Worm (Caenorhabditis elegans) whole organism, L3 larva: ENCODE measurements around the gene vha-18.

Experiments used
- R02D3.7 ChIP-seq: fragments of 150-350 bp; optimal IDR thresholded peaks from 2 replicates; lab custom pipeline; 2014; ENCODE audit warnings: missing biosample characterization, missing genetic modification characterization
- ZK546.5 ChIP-seq: sonication (generic microtip); optimal IDR thresholded peaks from 2 replicates; lab custom pipeline; 2017; ENCODE audit warnings: missing biosample characterization, missing genetic modification characterization
- aly-2 ChIP-seq: fragments of 150-350 bp; optimal IDR thresholded peaks from 2 replicates; lab custom pipeline; 2014; ENCODE audit warnings: missing biosample characterization, missing genetic modification characterization
- ceh-16 ChIP-seq: sonication (generic microtip); optimal IDR thresholded peaks from 2 replicates; lab custom pipeline; 2017; ENCODE audit warnings: missing biosample characterization, missing genetic modification characterization
- ceh-28 ChIP-seq: fragments of 150-350 bp; optimal IDR thresholded peaks from 2 replicates; lab custom pipeline; 2014; ENCODE audit warnings: missing biosample characterization, missing genetic modification reagents, missing genetic modification characterization
- ceh-82 ChIP-seq: fragments of 150-350 bp; optimal IDR thresholded peaks from 2 replicates; lab custom pipeline; 2014; ENCODE audit warnings: missing biosample characterization, missing genetic modification characterization
- daf-12 ChIP-seq: fragments of 150-350 bp; optimal IDR thresholded peaks from 2 replicates; lab custom pipeline; 2014; ENCODE audit warnings: missing biosample characterization, missing genetic modification reagents, missing genetic modification characterization
- egl-27 ChIP-seq: sonication (generic microtip); optimal IDR thresholded peaks from 4 replicates; lab custom pipeline; 2017; ENCODE audit warnings: missing biosample characterization, missing genetic modification reagents, missing genetic modification characterization
- egl-5 ChIP-seq: fragments of 150-350 bp; optimal IDR thresholded peaks from 2 replicates; lab custom pipeline; 2017; ENCODE audit warnings: missing biosample characterization, missing genetic modification reagents, missing genetic modification characterization, inconsistent platforms
- elt-1 ChIP-seq: fragments of 150-350 bp; optimal IDR thresholded peaks from 2 replicates; lab custom pipeline; 2014; ENCODE audit warnings: missing biosample characterization, missing genetic modification characterization
- elt-2 ChIP-seq: sonication (generic microtip); optimal IDR thresholded peaks from 2 replicates; lab custom pipeline; 2016; ENCODE audit warnings: missing genetic modification reagents, mild to moderate bottlenecking, missing genetic modification characterization, missing compliant biosample characterization
- elt-3 ChIP-seq, 3 experiments: fragments of 150-350 bp in 1 of 3; sonication (generic microtip) in 2 of 3; optimal IDR thresholded peaks; 2 replicates in 2 of 3; 4 replicates in 1 of 3; lab custom pipeline; 2014 to 2017; ENCODE audit warnings: missing biosample characterization in 3 of 3, missing genetic modification characterization in 3 of 3
- fkh-2 ChIP-seq: fragments of 150-350 bp; optimal IDR thresholded peaks from 2 replicates; lab custom pipeline; 2014; ENCODE audit warnings: missing biosample characterization, missing genetic modification reagents, missing genetic modification characterization
- fos-1 ChIP-seq: fragments of 150-350 bp; optimal IDR thresholded peaks from 2 replicates; lab custom pipeline; 2014; ENCODE audit warnings: missing biosample characterization, missing genetic modification characterization
- hmg-11 ChIP-seq: sonication (generic microtip); optimal IDR thresholded peaks from 2 replicates; lab custom pipeline; 2016; ENCODE audit warnings: missing genetic modification characterization, missing compliant biosample characterization
- jun-1 ChIP-seq: fragments of 150-350 bp; optimal IDR thresholded peaks from 2 replicates; lab custom pipeline; 2014; ENCODE audit warnings: missing biosample characterization, missing genetic modification reagents, missing genetic modification characterization
- lin-15B ChIP-seq: fragments of 150-350 bp; optimal IDR thresholded peaks from 2 replicates; lab custom pipeline; 2014; ENCODE audit warnings: missing biosample characterization, missing genetic modification characterization
- lin-39 ChIP-seq: fragments of 150-350 bp; optimal IDR thresholded peaks from 2 replicates; lab custom pipeline; 2018; ENCODE audit warnings: missing biosample characterization, missing genetic modification reagents, missing genetic modification characterization
- lsy-12 ChIP-seq: sonication (generic microtip); optimal IDR thresholded peaks from 2 replicates; lab custom pipeline; 2016; ENCODE audit warnings: mild to moderate bottlenecking, missing genetic modification characterization, missing compliant biosample characterization
- mml-1 ChIP-seq: fragments of 150-350 bp; sonication (generic microtip); optimal IDR thresholded peaks from 3 replicates; lab custom pipeline; 2014; ENCODE audit warnings: missing biosample characterization, missing genetic modification characterization
- nfya-1 ChIP-seq: sonication (generic microtip); optimal IDR thresholded peaks from 2 replicates; lab custom pipeline; 2017; ENCODE audit warnings: missing genetic modification characterization, mild to moderate bottlenecking, missing compliant biosample characterization, antibody characterized with exemption, moderate library complexity; ENCODE audit not compliant: insufficient read depth
- nhr-12 ChIP-seq: fragments of 150-350 bp; optimal IDR thresholded peaks from 2 replicates; lab custom pipeline; 2014; ENCODE audit warnings: missing biosample characterization, missing genetic modification characterization
- nhr-23 ChIP-seq: fragments of 150-350 bp; optimal IDR thresholded peaks from 2 replicates; lab custom pipeline; 2014; ENCODE audit warnings: missing biosample characterization, missing genetic modification reagents, missing genetic modification characterization
- nhr-237 ChIP-seq: fragments of 150-350 bp; optimal IDR thresholded peaks from 2 replicates; lab custom pipeline; 2014; ENCODE audit warnings: missing biosample characterization, missing genetic modification characterization
- nhr-25 ChIP-seq: sonication (generic microtip); optimal IDR thresholded peaks from 2 replicates; lab custom pipeline; 2017; ENCODE audit warnings: missing biosample characterization, missing genetic modification characterization
- nhr-28 ChIP-seq: fragments of 150-350 bp; optimal IDR thresholded peaks from 2 replicates; lab custom pipeline; 2014; ENCODE audit warnings: missing biosample characterization, missing genetic modification characterization
- nhr-43 ChIP-seq: sonication (generic microtip); optimal IDR thresholded peaks from 2 replicates; lab custom pipeline; 2016; ENCODE audit warnings: mild to moderate bottlenecking, missing genetic modification characterization, missing compliant biosample characterization; ENCODE audit not compliant: poor library complexity, severe bottlenecking
- nhr-67 ChIP-seq: fragments of 150-350 bp; optimal IDR thresholded peaks from 2 replicates; lab custom pipeline; 2014; ENCODE audit warnings: missing biosample characterization, missing genetic modification characterization
- nhr-76 ChIP-seq: fragments of 150-350 bp; sonication (generic microtip); optimal IDR thresholded peaks from 5 replicates; lab custom pipeline; 2014; ENCODE audit warnings: missing biosample characterization, missing genetic modification characterization
- nhr-77 ChIP-seq: fragments of 150-350 bp; optimal IDR thresholded peaks from 2 replicates; lab custom pipeline; 2014; ENCODE audit warnings: missing biosample characterization, missing genetic modification characterization
- pha-4 ChIP-seq: fragments of 150-350 bp; optimal IDR thresholded peaks from 2 replicates; lab custom pipeline; 2014; ENCODE audit warnings: missing biosample characterization, missing genetic modification reagents, missing genetic modification characterization
- pqm-1 ChIP-seq: fragments of 150-350 bp; optimal IDR thresholded peaks from 2 replicates; lab custom pipeline; 2017; ENCODE audit warnings: missing biosample characterization, missing genetic modification characterization, inconsistent platforms
- skn-1 ChIP-seq: fragments of 150-350 bp; optimal IDR thresholded peaks from 2 replicates; lab custom pipeline; 2014; ENCODE audit warnings: missing biosample characterization, missing genetic modification characterization
- snpc-4 ChIP-seq: fragments of 150-350 bp; optimal IDR thresholded peaks from 2 replicates; lab custom pipeline; 2014; ENCODE audit warnings: missing biosample characterization, missing genetic modification characterization
- tbx-2 ChIP-seq: sonication (generic microtip); optimal IDR thresholded peaks from 2 replicates; lab custom pipeline; 2016; ENCODE audit warnings: mild to moderate bottlenecking, missing genetic modification characterization, missing compliant biosample characterization
- unc-39 ChIP-seq: sonication (generic microtip); optimal IDR thresholded peaks from 4 replicates; lab custom pipeline; 2017; ENCODE audit warnings: missing biosample characterization, missing genetic modification characterization
- unc-62 ChIP-seq: fragments of 150-350 bp; sonication (generic microtip); optimal IDR thresholded peaks from 4 replicates; lab custom pipeline; 2014; ENCODE audit warnings: missing biosample characterization, missing genetic modification reagents, missing genetic modification characterization
- zag-1 ChIP-seq: fragments of 150-350 bp; optimal IDR thresholded peaks from 2 replicates; lab custom pipeline; 2014; ENCODE audit warnings: missing biosample characterization, missing genetic modification characterization
- ztf-11 ChIP-seq: fragments of 150-350 bp; optimal IDR thresholded peaks from 2 replicates; lab custom pipeline; 2014; ENCODE audit warnings: missing biosample characterization, missing genetic modification characterization
- ztf-4 ChIP-seq: fragments of 150-350 bp; optimal IDR thresholded peaks from 2 replicates; lab custom pipeline; 2014; ENCODE audit warnings: missing biosample characterization, missing genetic modification characterization

The vha-18 gene

ce11 chrV:8417271-8417670 lies 4.0 kb upstream of the vha-18 start:
- TF ChIP-seq nhr-237 (no peak), nfya-1 (tag; lab: Kevin White, UChicago) (peak; percentile 69)

ce11 chrV:8415113-8415530 lies 1.8 kb upstream of the vha-18 start:
- TF ChIP-seq nhr-12 (no peak), elt-2 (tag; lab: Kevin White, UChicago) (no peak), ceh-16 (tag; lab: Kevin White, UChicago) (no peak), R02D3.7 (tag; lab: Kevin White, UChicago) (no peak), pha-4 (tag; lab: Kevin White, UChicago) (no peak), jun-1 (tag; lab: Kevin White, UChicago) (no peak), daf-12 (no peak), tbx-2 (tag; lab: Kevin White, UChicago) (no peak), ceh-82 (tag; lab: Kevin White, UChicago) (no peak), unc-62 (GFP tag; lab: Kevin White, UChicago) (no peak), egl-27 (tag; lab: Kevin White, UChicago) (no peak), pqm-1 (tag; lab: Kevin White, UChicago) (no peak), unc-39 (tag; lab: Kevin White, UChicago) (no peak), nhr-237 (no peak), ztf-4 (no peak), nhr-67 (tag; lab: Kevin White, UChicago) (no peak)

ce11 chrV:8414036-8414728 lies 900 bp upstream of the vha-18 start, which contains the start of gene pos-1:
TSS of gene pos-1 (plus strand) at chrV:8414086.
- TF ChIP-seq ZK546.5 (tag; lab: Kevin White, UChicago) (no peak), fos-1 (no peak), daf-12 (no peak), nhr-237 (no peak), skn-1 (tag; lab: Kevin White, UChicago) (no peak), nhr-67 (tag; lab: Kevin White, UChicago) (no peak), lin-39 (tag; lab: Kevin White, UChicago) (no peak), nhr-23 (no peak)

ce11 chrV:8410406-8410805 lies 2.9 kb downstream of the vha-18 start, which contains the start of gene F52E1.2:
TSS of gene F52E1.2 (plus strand) at chrV:8410595.
- no peak for TF ChIP-seq aly-2 (tag; lab: Kevin White, UChicago)
- TF ChIP-seq unc-39 (tag; lab: Kevin White, UChicago), result no peak
- no peak for TF ChIP-seq nhr-28 (tag; lab: Kevin White, UChicago)
- TF ChIP-seq elt-3 (tag; optimal IDR thresholded peaks at IDR 0.05; lab: Kevin White, UChicago), result no peak
- TF ChIP-seq pqm-1 (tag; lab: Kevin White, UChicago), result no peak
- no peak for TF ChIP-seq elt-1 (tag; lab: Kevin White, UChicago)
- TF ChIP-seq nhr-23, result no peak
- TF ChIP-seq hmg-11 (tag; lab: Kevin White, UChicago), result no peak
- TF ChIP-seq daf-12, result no peak
- no peak for TF ChIP-seq ZK546.5 (tag; lab: Kevin White, UChicago)
- no peak for TF ChIP-seq nhr-76
- TF ChIP-seq nhr-67 (tag; lab: Kevin White, UChicago), result no peak
- no peak for TF ChIP-seq lsy-12
- TF ChIP-seq egl-5 (tag; lab: Kevin White, UChicago), result no peak
- no peak for TF ChIP-seq ztf-11 (tag; lab: Kevin White, UChicago)
- no peak for TF ChIP-seq pha-4 (tag; lab: Kevin White, UChicago)
- TF ChIP-seq mml-1 (tag; lab: Kevin White, UChicago), result no peak
- TF ChIP-seq egl-27 (tag; lab: Kevin White, UChicago), result no peak
- no peak for TF ChIP-seq ztf-4
- TF ChIP-seq ceh-16 (tag; lab: Kevin White, UChicago), result no peak
- TF ChIP-seq, all 47 proteins: peak for 0

ce11 chrV:8409594-8409993 lies 3.7 kb downstream of the vha-18 start:
- TF ChIP-seq lin-39 (tag; lab: Kevin White, UChicago) (no peak), snpc-4 (tag; lab: Kevin White, UChicago) (no peak), pqm-1 (tag; lab: Kevin White, UChicago) (no peak), ceh-28 (peak; percentile 46), lin-15B (tag; lab: Kevin White, UChicago) (no peak), nhr-237 (no peak), nhr-77 (tag; lab: Kevin White, UChicago) (no peak), nhr-28 (tag; lab: Kevin White, UChicago) (no peak), egl-27 (tag; lab: Kevin White, UChicago) (no peak), daf-12 (no peak), fos-1 (no peak), mml-1 (tag; lab: Kevin White, UChicago) (no peak), nhr-23 (peak; percentile 78), unc-62 (GFP tag; lab: Kevin White, UChicago) (no peak), lsy-12 (no peak), nhr-25 (tag; lab: Kevin White, UChicago) (peak; percentile 41), skn-1 (tag; lab: Kevin White, UChicago) (no peak), hmg-11 (tag; lab: Kevin White, UChicago) (no peak), nhr-43 (tag; lab: Kevin White, UChicago) (no peak), fkh-2 (no peak), zag-1 (tag; lab: Kevin White, UChicago) (no peak)
